Worm (Caenorhabditis elegans) whole organism, mixed stage, embryonic: ENCODE results near the gene cdk-1.

Experiments
- M03D4.4 ChIP-seq: sonication (generic microtip); optimal IDR thresholded peaks from 2 replicates; lab custom pipeline; 2017; ENCODE audit warnings: mild to moderate bottlenecking, missing genetic modification characterization, missing compliant biosample characterization
- bed-3 ChIP-seq: fragments of 200-800 bp; sonication (Bioruptor generic); optimal IDR thresholded peaks from 3 replicates; lab custom pipeline; 2018; ENCODE audit warnings: mild to moderate bottlenecking, missing genetic modification characterization, moderate library complexity, missing compliant biosample characterization
- blmp-1 ChIP-seq: fragments of 150-350 bp; optimal IDR thresholded peaks from 2 replicates; lab custom pipeline; 2014; ENCODE audit warnings: missing biosample characterization, missing genetic modification characterization
- ceh-39 ChIP-seq: fragments of 150-350 bp; optimal IDR thresholded peaks from 2 replicates; lab custom pipeline; 2014; ENCODE audit warnings: missing biosample characterization, missing genetic modification characterization
- ceh-43 ChIP-seq: fragments of 200-800 bp; sonication (Bioruptor generic); optimal IDR thresholded peaks from 2 replicates; lab custom pipeline; 2018; ENCODE audit warnings: mild to moderate bottlenecking, missing genetic modification characterization, moderate library complexity, missing compliant biosample characterization
- ceh-83 ChIP-seq: fragments of 200-800 bp; sonication (Bioruptor generic); optimal IDR thresholded peaks from 2 replicates; lab custom pipeline; 2018; ENCODE audit warnings: mild to moderate bottlenecking, missing genetic modification characterization, missing compliant biosample characterization
- ces-1 ChIP-seq: fragments of 150-350 bp; optimal IDR thresholded peaks from 2 replicates; lab custom pipeline; 2014; ENCODE audit warnings: missing biosample characterization, missing genetic modification reagents, missing genetic modification characterization
- cnd-1 ChIP-seq: fragments of 200-800 bp; sonication (Bioruptor generic); optimal IDR thresholded peaks from 2 replicates; lab custom pipeline; 2018; ENCODE audit warnings: mild to moderate bottlenecking, missing genetic modification characterization, missing compliant biosample characterization
- drap-1 ChIP-seq: fragments of 200-800 bp; sonication (Bioruptor generic); optimal IDR thresholded peaks from 3 replicates; lab custom pipeline; 2018; ENCODE audit warnings: mild to moderate bottlenecking, missing genetic modification characterization, missing compliant biosample characterization
- elt-1 ChIP-seq: sonication (generic microtip); optimal IDR thresholded peaks from 2 replicates; lab custom pipeline; 2017; ENCODE audit warnings: missing genetic modification characterization, mild to moderate bottlenecking, missing compliant biosample characterization, antibody characterized with exemption, moderate library complexity, borderline replicate concordance; ENCODE audit not compliant: insufficient read depth
- elt-3 ChIP-seq: fragments of 150-350 bp; optimal IDR thresholded peaks from 2 replicates; lab custom pipeline; 2014; ENCODE audit warnings: missing biosample characterization, missing genetic modification characterization
- flh-1 ChIP-seq: fragments of 200-800 bp; sonication (Bioruptor generic); optimal IDR thresholded peaks from 2 replicates; lab custom pipeline; 2018; ENCODE audit warnings: mild to moderate bottlenecking, missing genetic modification characterization, moderate library complexity, missing compliant biosample characterization
- ham-2 ChIP-seq: fragments of 200-800 bp; sonication (Bioruptor generic); optimal IDR thresholded peaks from 2 replicates; lab custom pipeline; 2018; ENCODE audit warnings: mild to moderate bottlenecking, missing genetic modification characterization, missing compliant biosample characterization
- hlh-1 ChIP-seq: fragments of 150-350 bp; optimal IDR thresholded peaks from 2 replicates; lab custom pipeline; 2014; ENCODE audit warnings: missing biosample characterization, missing genetic modification reagents, missing genetic modification characterization
- lin-13 ChIP-seq: fragments of 150-350 bp; optimal IDR thresholded peaks from 2 replicates; lab custom pipeline; 2014; ENCODE audit warnings: missing biosample characterization, missing genetic modification characterization
- lin-32 ChIP-seq: fragments of 200-800 bp; sonication (Bioruptor generic); optimal IDR thresholded peaks from 2 replicates; lab custom pipeline; 2018; ENCODE audit warnings: mild to moderate bottlenecking, missing genetic modification characterization, missing compliant biosample characterization
- lsy-2 ChIP-seq: fragments of 150-350 bp; optimal IDR thresholded peaks from 2 replicates; lab custom pipeline; 2014; ENCODE audit warnings: missing biosample characterization, missing genetic modification characterization
- mab-5 ChIP-seq: fragments of 150-350 bp; optimal IDR thresholded peaks from 2 replicates; lab custom pipeline; 2014; ENCODE audit warnings: missing biosample characterization, missing genetic modification characterization
- mep-1 ChIP-seq: fragments of 150-350 bp; optimal IDR thresholded peaks from 2 replicates; lab custom pipeline; 2017; ENCODE audit warnings: missing biosample characterization, missing genetic modification reagents, missing genetic modification characterization, inconsistent platforms
- mls-2 ChIP-seq: sonication (generic microtip); optimal IDR thresholded peaks from 2 replicates; lab custom pipeline; 2016; ENCODE audit warnings: mild to moderate bottlenecking, missing genetic modification characterization, moderate library complexity, missing compliant biosample characterization
- nhr-12 ChIP-seq: fragments of 150-350 bp; optimal IDR thresholded peaks from 2 replicates; lab custom pipeline; 2014; ENCODE audit warnings: missing biosample characterization, missing genetic modification characterization
- nhr-2 ChIP-seq: fragments of 150-350 bp; optimal IDR thresholded peaks from 2 replicates; lab custom pipeline; 2014; ENCODE audit warnings: missing biosample characterization, missing genetic modification characterization
- nhr-237 ChIP-seq: fragments of 150-350 bp; optimal IDR thresholded peaks from 2 replicates; lab custom pipeline; 2014; ENCODE audit warnings: missing biosample characterization, missing genetic modification characterization
- nhr-28 ChIP-seq: fragments of 150-350 bp; optimal IDR thresholded peaks from 2 replicates; lab custom pipeline; 2014; ENCODE audit warnings: missing biosample characterization, missing genetic modification characterization
- nhr-76 ChIP-seq: sonication (generic microtip); optimal IDR thresholded peaks from 2 replicates; lab custom pipeline; 2017; ENCODE audit warnings: missing biosample characterization, missing genetic modification characterization
- pha-4 ChIP-seq: fragments of 150-350 bp; optimal IDR thresholded peaks from 2 replicates; lab custom pipeline; 2018; ENCODE audit warnings: missing biosample characterization, missing genetic modification reagents, missing genetic modification characterization
- sem-2 ChIP-seq: fragments of 200-800 bp; sonication (Bioruptor generic); optimal IDR thresholded peaks from 2 replicates; lab custom pipeline; 2018; ENCODE audit warnings: mild to moderate bottlenecking, missing genetic modification characterization, missing compliant biosample characterization
- snpc-4 ChIP-seq: fragments of 150-350 bp; optimal IDR thresholded peaks from 2 replicates; lab custom pipeline; 2014; ENCODE audit warnings: missing biosample characterization, missing genetic modification characterization
- sptf-1 ChIP-seq: sonication (generic microtip); optimal IDR thresholded peaks from 2 replicates; lab custom pipeline; 2017; ENCODE audit warnings: mild to moderate bottlenecking, missing genetic modification characterization, moderate library complexity, missing compliant biosample characterization
- tbx-8 ChIP-seq: fragments of 200-800 bp; sonication (Bioruptor generic); optimal IDR thresholded peaks from 2 replicates; lab custom pipeline; 2018; ENCODE audit warnings: mild to moderate bottlenecking, missing genetic modification characterization, moderate library complexity, missing compliant biosample characterization
- unc-120 ChIP-seq: sonication (generic microtip); optimal IDR thresholded peaks from 2 replicates; lab custom pipeline; 2017; ENCODE audit warnings: missing genetic modification characterization, missing compliant biosample characterization; ENCODE audit not compliant: poor library complexity, severe bottlenecking
- unc-39 ChIP-seq: fragments of 150-350 bp; optimal IDR thresholded peaks from 2 replicates; lab custom pipeline; 2014; ENCODE audit warnings: missing biosample characterization, missing genetic modification characterization
- unc-62 ChIP-seq: fragments of 150-350 bp; optimal IDR thresholded peaks from 2 replicates; lab custom pipeline; 2014; ENCODE audit warnings: missing biosample characterization, missing genetic modification reagents, missing genetic modification characterization
- zip-8 ChIP-seq: fragments of 150-350 bp; optimal IDR thresholded peaks from 2 replicates; lab custom pipeline; 2014; ENCODE audit warnings: missing biosample characterization, missing genetic modification characterization
- ztf-11 ChIP-seq: fragments of 150-350 bp; optimal IDR thresholded peaks from 2 replicates; lab custom pipeline; 2014; ENCODE audit warnings: missing biosample characterization, missing genetic modification characterization

cdk-1 gene

DNA sequence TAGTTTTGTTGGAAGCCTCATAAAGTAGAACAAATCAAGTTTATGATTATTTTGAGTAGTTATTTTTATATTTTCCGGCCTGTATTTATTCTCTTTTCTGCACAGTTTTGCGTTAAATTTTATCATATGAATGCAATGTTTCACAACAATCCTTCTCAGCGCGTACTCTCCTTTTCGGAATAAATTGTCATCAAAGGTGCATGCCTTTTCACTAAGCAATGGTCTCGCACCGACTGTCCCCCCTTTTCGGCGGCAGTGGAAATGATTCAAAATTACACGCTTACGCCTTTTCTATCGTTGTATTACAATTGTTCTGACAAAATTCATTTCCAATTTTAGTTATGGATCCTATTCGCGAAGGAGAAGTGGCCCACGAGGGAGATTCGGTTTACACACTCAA is at the start of gene cdk-1, which contains the start of gene iff-1:
cdk-1 (plus strand) TSS at position 340 of the 400 bp plus-strand sequence.
iff-1 (minus strand) TSS at position 61 of the 400 bp plus-strand sequence.
- TF ChIP-seq lin-32 (no peak), tbx-8 (no peak), sem-2 (GFP tag; lab: Kevin White, UChicago) (no peak), snpc-4 (no peak), cnd-1 (no peak), mep-1 (peak; percentile 63), nhr-76 (tag; lab: Kevin White, UChicago) (no peak), unc-120 (tag; lab: Kevin White, UChicago) (peak; percentile 49), sptf-1 (no peak), mab-5 (tag; lab: Kevin White, UChicago) (no peak), pha-4 (tag; lab: Kevin White, UChicago) (peak; percentile 15), nhr-237 (peak; percentile 21), lin-13 (tag; lab: Kevin White, UChicago) (no peak), ces-1 (GFP tag; lab: Kevin White, UChicago) (peak; percentile 41), lsy-2 (tag; lab: Kevin White, UChicago) (peak; percentile 37)

DNA sequence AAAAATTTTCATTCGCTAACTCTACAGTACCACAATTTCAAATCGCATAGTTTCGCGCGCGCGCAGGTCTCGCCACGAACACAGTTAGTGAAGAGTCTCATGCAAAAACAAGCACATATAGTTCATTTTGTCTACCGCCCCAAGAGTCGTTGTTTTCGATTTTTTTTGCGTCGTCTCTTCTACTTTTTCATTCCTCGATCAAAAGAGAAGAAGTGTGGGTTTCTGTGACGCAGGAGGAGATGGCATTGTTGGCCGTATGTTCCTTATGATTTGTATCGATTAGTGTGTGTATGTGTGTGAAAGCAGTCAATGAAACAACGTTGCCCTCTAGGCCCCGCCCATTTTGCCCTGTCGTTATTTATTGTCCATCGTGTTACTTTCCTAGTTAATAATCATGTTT is 49.4 kb upstream of the cdk-1 start:
- TF ChIP-seq ham-2 (GFP tag; lab: Kevin White, UChicago) (no peak), bed-3 (GFP tag; lab: Kevin White, UChicago) (no peak), lin-32 (no peak), zip-8 (tag; lab: Kevin White, UChicago) (no peak), mep-1 (no peak), tbx-8 (no peak), mls-2 (no peak), nhr-2 (no peak), sem-2 (GFP tag; lab: Kevin White, UChicago) (no peak), sptf-1 (no peak), elt-3 (tag; lab: Kevin White, UChicago) (no peak), nhr-28 (tag; lab: Kevin White, UChicago) (no peak)

DNA sequence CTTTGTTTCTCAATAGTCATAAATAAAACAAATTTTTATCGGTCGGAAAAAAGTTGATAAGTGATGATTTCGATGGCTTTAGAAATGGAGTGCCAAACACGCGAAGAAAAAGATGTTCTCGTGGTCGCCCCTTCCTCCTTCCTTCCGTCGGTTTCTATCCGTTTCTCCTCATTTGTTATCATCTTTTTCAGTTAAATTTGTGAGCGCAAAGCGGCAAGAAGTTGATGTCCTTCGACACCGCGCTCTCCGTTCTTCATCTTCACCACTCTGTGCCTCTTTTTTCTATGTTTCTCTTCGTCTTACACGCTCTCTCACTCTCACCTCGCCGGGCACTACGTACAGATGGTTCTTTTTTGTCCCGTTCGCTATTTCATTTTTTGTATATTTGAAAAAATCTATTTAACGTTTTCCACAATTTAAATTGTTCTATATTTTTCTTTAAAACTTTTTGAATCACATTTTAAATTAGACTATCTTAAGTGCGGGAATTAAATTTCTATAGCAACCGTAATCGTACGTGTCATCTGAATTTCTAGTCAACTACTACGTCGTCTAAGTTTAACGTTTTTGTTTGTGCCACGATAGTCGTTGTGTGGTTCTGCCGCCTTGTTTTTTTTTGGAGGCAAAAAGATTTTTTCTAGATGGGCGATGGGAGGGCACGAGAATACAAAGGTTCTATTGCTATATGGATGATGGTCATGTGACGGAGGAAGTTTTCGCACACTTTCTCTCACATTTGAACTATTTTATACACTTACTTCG is 48.5 kb upstream of the cdk-1 start:
- TF ChIP-seq ces-1 (GFP tag; lab: Kevin White, UChicago) (peak; percentile 22), nhr-2 (no peak), lsy-2 (tag; lab: Kevin White, UChicago) (no peak), unc-62 (GFP tag; lab: Kevin White, UChicago) (peak; percentile 4), nhr-28 (tag; lab: Kevin White, UChicago) (no peak)

DNA sequence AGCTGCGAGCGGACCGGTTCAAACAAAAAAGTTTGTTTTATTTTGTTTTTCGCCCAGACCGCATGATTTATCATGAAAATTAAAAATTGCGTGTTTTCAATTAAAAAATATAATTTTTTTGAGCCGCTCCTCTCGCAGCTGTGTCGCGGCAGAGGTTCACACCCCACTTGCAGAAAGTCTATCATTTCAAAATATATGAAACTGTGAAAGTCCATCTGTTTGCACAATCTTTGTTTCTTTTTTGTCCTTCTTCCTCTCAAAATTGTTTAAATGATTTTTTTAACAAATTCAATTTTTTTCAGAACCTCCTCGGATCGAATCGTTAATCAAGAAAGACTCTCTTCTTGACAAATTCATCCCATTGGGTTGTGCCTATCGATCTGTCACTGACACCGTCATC is 47.7 kb upstream of the cdk-1 start, which contains the start of gene tlk-1:
tlk-1 (plus strand) TSS at position 301 of the 400 bp plus-strand sequence.
- TF ChIP-seq ceh-43 (GFP tag; lab: Kevin White, UChicago) (no peak), mep-1 (no peak), ces-1 (GFP tag; lab: Kevin White, UChicago) (no peak), tbx-8 (no peak), zip-8 (tag; lab: Kevin White, UChicago) (no peak), ceh-39 (tag; lab: Kevin White, UChicago) (no peak), snpc-4 (no peak)

DNA sequence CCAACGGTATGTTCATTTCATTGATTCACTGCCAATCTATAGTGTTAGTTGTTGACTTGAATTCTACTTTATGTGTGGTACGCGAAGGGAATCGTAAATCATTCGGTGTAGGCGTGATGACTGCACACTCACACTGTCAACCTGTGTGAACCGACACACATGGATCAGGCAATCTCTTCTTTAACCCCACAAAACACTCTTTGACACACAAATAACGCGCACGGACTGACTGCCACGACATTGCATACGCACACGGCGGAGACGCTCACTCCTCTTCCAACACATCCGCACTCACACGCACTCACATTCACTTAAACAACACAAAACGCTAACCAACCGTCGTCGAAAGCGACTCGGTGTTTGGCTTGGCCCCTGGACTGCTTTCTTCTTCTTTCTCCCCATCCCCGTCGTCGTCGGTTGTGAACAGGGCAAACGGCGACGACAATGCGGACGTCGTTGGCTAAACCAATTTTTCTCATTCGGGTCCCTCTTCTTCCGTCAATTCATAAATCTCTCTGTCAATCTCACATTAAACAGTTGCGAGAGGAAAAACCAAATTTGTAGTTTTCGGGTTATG is 47.1 kb upstream of the cdk-1 start:
- TF ChIP-seq snpc-4 (no peak), lin-32 (no peak), ceh-43 (GFP tag; lab: Kevin White, UChicago) (no peak), nhr-76 (tag; lab: Kevin White, UChicago) (no peak), drap-1 (GFP tag; lab: Kevin White, UChicago) (peak; percentile 7), sptf-1 (no peak), elt-3 (tag; lab: Kevin White, UChicago) (no peak), sem-2 (GFP tag; lab: Kevin White, UChicago) (no peak), ceh-83 (no peak), mls-2 (no peak), zip-8 (tag; lab: Kevin White, UChicago) (no peak), lin-13 (tag; lab: Kevin White, UChicago) (no peak), tbx-8 (no peak), unc-39 (tag; lab: Kevin White, UChicago) (no peak), unc-120 (tag; lab: Kevin White, UChicago) (no peak), M03D4.4 (tag; lab: Kevin White, UChicago) (no peak), unc-62 (GFP tag; lab: Kevin White, UChicago) (peak; percentile 59), lsy-2 (tag; lab: Kevin White, UChicago) (no peak), elt-1 (no peak), flh-1 (no peak), nhr-12 (tag; lab: Kevin White, UChicago) (no peak), ces-1 (GFP tag; lab: Kevin White, UChicago) (peak; percentile 47), ztf-11 (no peak), pha-4 (tag; lab: Kevin White, UChicago) (no peak), mep-1 (no peak), mab-5 (tag; lab: Kevin White, UChicago) (no peak), cnd-1 (no peak), nhr-237 (no peak), ceh-39 (tag; lab: Kevin White, UChicago) (no peak), nhr-2 (peak; percentile 68), blmp-1 (tag; lab: Kevin White, UChicago) (no peak), bed-3 (GFP tag; lab: Kevin White, UChicago) (no peak), ham-2 (GFP tag; lab: Kevin White, UChicago) (peak; percentile 11), hlh-1 (tag; lab: Kevin White, UChicago) (no peak), nhr-28 (tag; lab: Kevin White, UChicago) (no peak)
